Worm (Caenorhabditis elegans) whole organism, L4 larva: ENCODE results near the gene pri-1.

ENCODE experiments used
- aly-2 ChIP-seq: sonication (generic microtip); optimal IDR thresholded peaks from 2 replicates; lab custom pipeline; 2018; ENCODE audit warnings: missing biosample characterization, missing genetic modification characterization
- ama-1 ChIP-seq: fragments of 150-350 bp; optimal IDR thresholded peaks from 2 replicates; lab custom pipeline; 2014; ENCODE audit warnings: inconsistent platforms, mixed read lengths
- ceh-20 ChIP-seq: fragments of 200-800 bp; sonication (Bioruptor generic); IDR thresholded peaks from 2 replicates; pipeline ENCODE4 v1.3.6; 2022; ENCODE audit warnings: missing genetic modification reagents, missing genetic modification characterization, missing compliant biosample characterization
- dpl-1 ChIP-seq: fragments of 150-350 bp; optimal IDR thresholded peaks from 2 replicates; lab custom pipeline; 2014; ENCODE audit warnings: missing biosample characterization, missing genetic modification reagents, missing genetic modification characterization
- fkh-10 ChIP-seq: fragments of 150-350 bp; optimal IDR thresholded peaks from 2 replicates; lab custom pipeline; 2014; ENCODE audit warnings: missing biosample characterization, missing genetic modification reagents, missing genetic modification characterization
- fos-1 ChIP-seq: fragments of 150-350 bp; optimal IDR thresholded peaks from 2 replicates; lab custom pipeline; 2014; ENCODE audit warnings: missing biosample characterization, missing genetic modification characterization
- lir-3 ChIP-seq: sonication (generic microtip); optimal IDR thresholded peaks from 2 replicates; lab custom pipeline; 2016; ENCODE audit warnings: mild to moderate bottlenecking, missing genetic modification characterization, missing compliant biosample characterization
- madf-5 ChIP-seq, 2 experiments: fragments of 200-800 bp; sonication (Bioruptor generic); IDR thresholded peaks; 2 replicates each; pipeline ENCODE4 v1.3.6; 2022; ENCODE audit warnings: missing compliant biosample characterization in 2 of 2, missing genetic modification characterization in 2 of 2
- nhr-10 ChIP-seq: fragments of 150-350 bp; optimal IDR thresholded peaks from 2 replicates; lab custom pipeline; 2014; ENCODE audit warnings: missing biosample characterization, missing genetic modification characterization
- nhr-237 ChIP-seq: sonication (generic microtip); optimal IDR thresholded peaks from 2 replicates; lab custom pipeline; 2017; ENCODE audit warnings: missing biosample characterization, missing genetic modification characterization
- php-3 ChIP-seq: fragments of 200-800 bp; sonication (Bioruptor generic); IDR thresholded peaks from 2 replicates; pipeline ENCODE4 v1.3.6; 2022; ENCODE audit warnings: missing genetic modification reagents, missing genetic modification characterization, missing compliant biosample characterization
- pqm-1 ChIP-seq: sonication (generic microtip); optimal IDR thresholded peaks from 2 replicates; lab custom pipeline; 2017; ENCODE audit warnings: missing biosample characterization, missing genetic modification characterization
- skn-1 ChIP-seq: fragments of 150-350 bp; optimal IDR thresholded peaks from 2 replicates; lab custom pipeline; 2014; ENCODE audit warnings: missing biosample characterization, missing genetic modification characterization
- snpc-4 ChIP-seq: fragments of 150-350 bp; optimal IDR thresholded peaks from 2 replicates; lab custom pipeline; 2014; ENCODE audit warnings: missing biosample characterization, missing genetic modification characterization

DNA sequence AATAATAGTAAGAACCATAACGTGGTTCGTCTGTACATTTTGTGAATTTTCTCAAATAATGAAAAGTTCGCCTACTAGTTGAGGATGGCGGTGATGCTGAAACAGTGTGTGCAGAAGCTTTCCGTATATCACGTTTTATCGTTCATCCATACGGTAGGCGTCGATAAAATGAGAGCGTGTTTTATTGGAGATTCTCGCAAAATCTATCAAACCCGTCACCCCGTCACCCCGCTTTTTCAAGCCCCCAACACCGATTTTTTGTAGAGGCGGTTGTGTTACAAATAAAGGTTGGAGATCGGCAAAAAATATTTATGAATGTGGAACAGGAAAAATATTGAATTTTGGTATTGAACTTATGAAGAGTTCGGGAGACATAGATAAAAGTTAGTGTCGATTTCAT lies 5.4 kb downstream of the pri-1 start, which contains the start of gene clec-161:
- no peak for TF ChIP-seq dpl-1
- no peak for TF ChIP-seq php-3 (GFP tag; lab: Robert Waterston, UW)
- no peak for TF ChIP-seq fos-1 (tag; lab: Kevin White, UChicago)
- no peak for TF ChIP-seq madf-5 (GFP tag; IDR thresholded peaks at IDR 0.05; lab: Robert Waterston, UW)
- TF ChIP-seq lir-3: no peak
- no peak for TF ChIP-seq snpc-4 (tag; lab: Kevin White, UChicago)
- no peak for TF ChIP-seq ama-1
- no peak for TF ChIP-seq aly-2 (tag; lab: Kevin White, UChicago)
- no peak for TF ChIP-seq nhr-237 (tag; lab: Kevin White, UChicago)
- no peak for TF ChIP-seq nhr-10 (tag; lab: Kevin White, UChicago)
- TF ChIP-seq ceh-20 (GFP tag; lab: Robert Waterston, UW): no peak
- TF ChIP-seq fkh-10 (GFP tag; lab: Kevin White, UChicago): no peak
- TF ChIP-seq pqm-1 (tag; lab: Kevin White, UChicago): no peak
- no peak for TF ChIP-seq skn-1 (tag; lab: Kevin White, UChicago)
